Fruit fly (Drosophila melanogaster) whole organism, embryonic: ENCODE data around the gene Rnmt.

Source experiments
- Bgb ChIP-seq: fragments of 200-800 bp; sonication (Bioruptor generic); IDR thresholded peaks from 2 replicates; pipeline ENCODE4 v1.3.6; 2022; ENCODE audit warnings: missing biosample characterization, missing genetic modification characterization; ENCODE audit not compliant: partially characterized antibody
- CG10267 ChIP-seq: fragments of 200-800 bp; sonication (Bioruptor generic); optimal IDR thresholded peaks from 2 replicates; lab custom pipeline; 2018; ENCODE audit warnings: missing biosample characterization, mild to moderate bottlenecking, missing genetic modification characterization, moderate library complexity
- CG11085 ChIP-seq: fragments of 200-800 bp; sonication (Bioruptor generic); IDR thresholded peaks from 2 replicates; pipeline ENCODE4 v1.3.6; 2022; ENCODE audit warnings: missing biosample characterization, missing genetic modification characterization
- CG12104 ChIP-seq: fragments of 200-800 bp; sonication (Bioruptor generic); optimal IDR thresholded peaks from 3 replicates; lab custom pipeline; 2016; ENCODE audit warnings: missing biosample characterization, missing genetic modification characterization
- CG13287 ChIP-seq: fragments of 200-800 bp; sonication (Bioruptor generic); IDR thresholded peaks from 2 replicates; pipeline ENCODE4 v1.3.6; 2022; ENCODE audit warnings: missing biosample characterization, missing genetic modification characterization; ENCODE audit not compliant: partially characterized antibody
- CG14710 ChIP-seq: fragments of 200-800 bp; sonication (Bioruptor generic); optimal IDR thresholded peaks from 3 replicates; lab custom pipeline; 2019; ENCODE audit warnings: missing biosample characterization, mild to moderate bottlenecking, missing genetic modification characterization, moderate library complexity
- CG1529 ChIP-seq: fragments of 200-800 bp; sonication (Bioruptor generic); optimal IDR thresholded peaks from 3 replicates; lab custom pipeline; 2018; ENCODE audit warnings: missing biosample characterization, missing genetic modification characterization
- CG15601 ChIP-seq: fragments of 200-800 bp; sonication (Bioruptor generic); optimal IDR thresholded peaks from 3 replicates; lab custom pipeline; 2019; ENCODE audit warnings: missing biosample characterization, mild to moderate bottlenecking, missing genetic modification characterization, moderate library complexity
- CG16813 ChIP-seq: fragments of 200-800 bp; sonication (Bioruptor generic); IDR thresholded peaks from 3 replicates; pipeline ENCODE4 v1.3.6; 2022; ENCODE audit warnings: missing biosample characterization, missing genetic modification characterization; ENCODE audit not compliant: partially characterized antibody
- CG18599 ChIP-seq: fragments of 200-800 bp; sonication (Bioruptor generic); optimal IDR thresholded peaks from 3 replicates; lab custom pipeline; 2017; ENCODE audit warnings: missing biosample characterization, missing genetic modification characterization, mild to moderate bottlenecking, moderate library complexity, missing genetic modification reagents
- CG18764 ChIP-seq: fragments of 200-800 bp; sonication (Bioruptor generic); optimal IDR thresholded peaks from 3 replicates; lab custom pipeline; 2016; ENCODE audit warnings: missing biosample characterization, missing genetic modification characterization
- CG2712 ChIP-seq: fragments of 200-800 bp; optimal IDR thresholded peaks from 3 replicates; lab custom pipeline; 2019; ENCODE audit warnings: missing biosample characterization, mild to moderate bottlenecking, missing genetic modification characterization, moderate library complexity
- CG42726 ChIP-seq: fragments of 200-800 bp; sonication (Bioruptor generic); IDR thresholded peaks from 2 replicates; pipeline ENCODE4 v1.3.6; 2022; ENCODE audit warnings: missing biosample characterization, missing genetic modification characterization; ENCODE audit not compliant: partially characterized antibody
- CG4424 ChIP-seq: fragments of 200-800 bp; sonication (Bioruptor generic); optimal IDR thresholded peaks from 3 replicates; lab custom pipeline; 2016; ENCODE audit warnings: missing biosample characterization, missing genetic modification characterization
- CG4820 ChIP-seq: fragments of 200-800 bp; sonication (Bioruptor generic); optimal IDR thresholded peaks from 3 replicates; lab custom pipeline; 2016; ENCODE audit warnings: missing biosample characterization, missing genetic modification characterization
- CG4854 ChIP-seq: fragments of 200-800 bp; sonication (Bioruptor generic); optimal IDR thresholded peaks from 2 replicates; lab custom pipeline; 2016; ENCODE audit warnings: missing biosample characterization, missing genetic modification characterization, inconsistent platforms
- CG6175 ChIP-seq: fragments of 200-800 bp; sonication (Bioruptor generic); IDR thresholded peaks from 3 replicates; pipeline ENCODE4 v1.3.6; 2022; ENCODE audit warnings: missing biosample characterization, missing genetic modification characterization
- CG6254 ChIP-seq: fragments of 200-800 bp; sonication (Bioruptor generic); optimal IDR thresholded peaks from 3 replicates; lab custom pipeline; 2017; ENCODE audit warnings: mild to moderate bottlenecking, missing biosample characterization, missing genetic modification reagents, missing genetic modification characterization
- CG7963 ChIP-seq: fragments of 200-800 bp; sonication (Bioruptor generic); IDR thresholded peaks from 3 replicates; pipeline ENCODE4 v1.3.6; 2022; ENCODE audit warnings: missing biosample characterization, missing genetic modification characterization; ENCODE audit not compliant: partially characterized antibody
- CG9727 ChIP-seq: fragments of 200-800 bp; sonication (Bioruptor generic); optimal IDR thresholded peaks from 3 replicates; lab custom pipeline; 2017; ENCODE audit warnings: missing biosample characterization, mild to moderate bottlenecking, missing genetic modification characterization
- D19B ChIP-seq: fragments of 200-800 bp; sonication (Bioruptor generic); optimal IDR thresholded peaks from 2 replicates; lab custom pipeline; 2017; ENCODE audit warnings: missing biosample characterization, mild to moderate bottlenecking, missing genetic modification characterization
- Doc3 ChIP-seq: fragments of 200-800 bp; sonication (Bioruptor generic); IDR thresholded peaks from 3 replicates; pipeline ENCODE4 v1.3.6; 2022; ENCODE audit warnings: missing biosample characterization, missing genetic modification characterization; ENCODE audit not compliant: partially characterized antibody
- E2f2 ChIP-seq: fragments of 200-800 bp; sonication (Bioruptor generic); IDR thresholded peaks from 2 replicates; pipeline ENCODE4 v1.3.6; 2022; ENCODE audit warnings: missing biosample characterization, missing genetic modification characterization
- Elba2 ChIP-seq: fragments of 200-800 bp; sonication (Bioruptor generic); optimal IDR thresholded peaks from 3 replicates; lab custom pipeline; 2016; ENCODE audit warnings: missing biosample characterization, missing genetic modification characterization
- HLH4C ChIP-seq: fragments of 200-800 bp; sonication (Bioruptor generic); IDR thresholded peaks from 3 replicates; pipeline ENCODE4 v1.3.6; 2022; ENCODE audit warnings: missing biosample characterization, missing genetic modification characterization; ENCODE audit not compliant: partially characterized antibody
- Lhr ChIP-seq: fragments of 200-800 bp; sonication (Bioruptor generic); optimal IDR thresholded peaks from 3 replicates; lab custom pipeline; 2017; ENCODE audit warnings: mild to moderate bottlenecking, missing biosample characterization, missing genetic modification reagents, missing genetic modification characterization
- MESR4 ChIP-seq: fragments of 200-800 bp; sonication (Bioruptor generic); optimal IDR thresholded peaks from 2 replicates; lab custom pipeline; 2018; ENCODE audit warnings: missing biosample characterization, mild to moderate bottlenecking, missing genetic modification characterization, moderate library complexity
- Med ChIP-seq: fragments of 200-800 bp; sonication (Bioruptor generic); peaks from one replicate; lab custom pipeline; 2016; ENCODE audit warnings: missing biosample characterization, missing genetic modification characterization, mild to moderate bottlenecking, inconsistent platforms, moderate library complexity
- Optix ChIP-seq: fragments of 200-800 bp; sonication (Bioruptor generic); IDR thresholded peaks from 3 replicates; pipeline ENCODE4 v1.3.6; 2022; ENCODE audit warnings: missing biosample characterization, missing genetic modification characterization
- Ravus ChIP-seq: fragments of 200-800 bp; sonication (Bioruptor generic); IDR thresholded peaks from 2 replicates; pipeline ENCODE4 v1.3.6; 2022; ENCODE audit warnings: missing biosample characterization, missing genetic modification characterization
- Sin3A ChIP-seq: fragments of >200 bp; optimal IDR thresholded peaks from 2 replicates; lab custom pipeline; 2018
- Six4 ChIP-seq: fragments of 200-800 bp; sonication (Bioruptor generic); optimal IDR thresholded peaks from 2 replicates; lab custom pipeline; 2016; ENCODE audit warnings: missing biosample characterization, missing genetic modification characterization
- Xbp1 ChIP-seq: fragments of 200-800 bp; sonication (Bioruptor generic); optimal IDR thresholded peaks from 3 replicates; lab custom pipeline; 2016; ENCODE audit warnings: missing biosample characterization, mild to moderate bottlenecking, missing genetic modification characterization
- aop ChIP-seq: fragments of 200-800 bp; sonication (Bioruptor generic); IDR thresholded peaks from 2 replicates; pipeline ENCODE4 v1.3.6; 2022; ENCODE audit warnings: missing biosample characterization, missing genetic modification characterization
- cg ChIP-seq: fragments of 200-800 bp; sonication (Bioruptor generic); optimal IDR thresholded peaks from 3 replicates; lab custom pipeline; 2019; ENCODE audit warnings: missing biosample characterization, mild to moderate bottlenecking, missing genetic modification characterization, moderate library complexity
- chinmo ChIP-seq: fragments of 200-800 bp; sonication (Bioruptor generic); IDR thresholded peaks from 4 replicates; pipeline ENCODE4 v1.3.6; 2022; ENCODE audit warnings: missing biosample characterization, missing genetic modification characterization; ENCODE audit not compliant: partially characterized antibody
- gsb-n ChIP-seq: fragments of 200-800 bp; sonication (Bioruptor generic); optimal IDR thresholded peaks from 3 replicates; lab custom pipeline; 2018; ENCODE audit warnings: missing biosample characterization, mild to moderate bottlenecking, missing genetic modification characterization
- hb ChIP-seq: fragments of 200-800 bp; sonication (Bioruptor generic); IDR thresholded peaks from 3 replicates; pipeline ENCODE4 v1.3.6; 2022; ENCODE audit warnings: missing biosample characterization, missing genetic modification characterization; ENCODE audit not compliant: partially characterized antibody
- hkb ChIP-seq, 2 experiments: fragments of 200-800 bp in 1 of 2; fragments of >200 bp in 1 of 2; sonication (Bioruptor generic) in 1 of 2; IDR thresholded peaks in 1 of 2; optimal IDR thresholded peaks in 1 of 2; 2 replicates each; pipeline versions ENCODE4 v1.3.6 to Lab custom; 2017 to 2022; ENCODE audit warnings: missing biosample characterization in 1 of 2, missing genetic modification characterization in 1 of 2
- jing ChIP-seq: fragments of 200-800 bp; sonication (Bioruptor generic); optimal IDR thresholded peaks from 2 replicates; lab custom pipeline; 2018; ENCODE audit warnings: missing biosample characterization, mild to moderate bottlenecking, missing genetic modification characterization
- lilli ChIP-seq: fragments of 200-800 bp; sonication (Bioruptor generic); optimal IDR thresholded peaks from 3 replicates; lab custom pipeline; 2016; ENCODE audit warnings: missing biosample characterization, missing genetic modification characterization
- peb ChIP-seq: fragments of 200-800 bp; sonication (Bioruptor generic); IDR thresholded peaks from 2 replicates; pipeline ENCODE4 v1.3.6; 2022; ENCODE audit warnings: missing biosample characterization, missing genetic modification characterization
- pnt ChIP-seq: fragments of 200-800 bp; sonication (Bioruptor generic); optimal IDR thresholded peaks from 3 replicates; lab custom pipeline; 2016; ENCODE audit warnings: missing biosample characterization, missing genetic modification characterization
- pzg ChIP-seq: fragments of 200-800 bp; sonication (Bioruptor generic); optimal IDR thresholded peaks from 3 replicates; lab custom pipeline; 2018; ENCODE audit warnings: missing biosample characterization, mild to moderate bottlenecking, missing genetic modification characterization, moderate library complexity
- tll ChIP-seq, 2 experiments: fragments of 200-800 bp in 1 of 2; fragments of >200 bp in 1 of 2; sonication (Bioruptor generic) in 1 of 2; optimal IDR thresholded peaks; 2 replicates each; lab custom pipeline; 2017 to 2019; ENCODE audit warnings: missing biosample characterization in 2 of 2, missing genetic modification characterization in 2 of 2, mild to moderate bottlenecking in 1 of 2, moderate library complexity in 1 of 2
- unc-4 ChIP-seq: fragments of 200-800 bp; sonication (Bioruptor generic); IDR thresholded peaks from 2 replicates; pipeline ENCODE4 v1.3.6; 2022; ENCODE audit warnings: missing biosample characterization, missing genetic modification characterization; ENCODE audit not compliant: partially characterized antibody
- vnd ChIP-seq: fragments of 200-800 bp; sonication (Bioruptor generic); IDR thresholded peaks from 3 replicates; pipeline ENCODE4 v1.3.6; 2022; ENCODE audit warnings: missing biosample characterization, missing genetic modification characterization; ENCODE audit not compliant: partially characterized antibody

The Rnmt gene

dm6 chr2L:15057225-15058117, 47.7 kb downstream of the Rnmt start, which contains the start of gene ck (continued):
- TF ChIP-seq unc-4 (GFP tag; lab: Robert Waterston, UW) (peak; percentile 54), E2f2 (peak; percentile 96), tll (GFP tag; optimal IDR thresholded peaks at IDR 0.05; lab: Kevin White, UChicago) (no peak), peb (no peak), CG4820 (GFP tag; lab: Kevin White, UChicago) (no peak), Ravus (GFP tag; lab: Robert Waterston, UW) (no peak), CG4424 (GFP tag; lab: Kevin White, UChicago) (no peak), Bgb (peak; percentile 80), jing (GFP tag; lab: Kevin White, UChicago) (no peak), hkb (optimal IDR thresholded peaks at IDR 0.05; lab: Kevin White, UChicago) (no peak), hkb (GFP tag; IDR thresholded peaks at IDR 0.05; lab: Robert Waterston, UW) (no peak), MESR4 (peak; percentile 49), CG14710 (peak; percentile 49), Lhr (peak; percentile 82), aop (GFP tag; lab: Robert Waterston, UW) (no peak), CG6254 (GFP tag; lab: Kevin White, UChicago) (no peak), CG13287 (GFP tag; lab: Robert Waterston, UW) (peak; percentile 74), CG1529 (GFP tag; lab: Kevin White, UChicago) (no peak), CG7963 (GFP tag; lab: Robert Waterston, UW) (peak; percentile 78), Elba2 (GFP tag; lab: Kevin White, UChicago) (peak; percentile 89), CG10267 (tag; lab: Kevin White, UChicago) (peak; percentile 36), CG15601 (tag; lab: Kevin White, UChicago) (peak; percentile 1), D19B (no peak), CG9727 (GFP tag; lab: Kevin White, UChicago) (no peak), hb (GFP tag; lab: Robert Waterston, UW) (peak; percentile 78), CG12104 (GFP tag; lab: Kevin White, UChicago) (no peak), pzg (GFP tag; lab: Kevin White, UChicago) (peak; percentile 93), CG42726 (GFP tag; lab: Robert Waterston, UW) (0 out of 2 replicates have a peak, but pooled peaks have one; percentile 51), Six4 (GFP tag; lab: Kevin White, UChicago) (no peak), CG2712 (tag; lab: Kevin White, UChicago) (peak; percentile 18), Doc3 (GFP tag; lab: Robert Waterston, UW) (no peak), CG4854 (GFP tag; lab: Kevin White, UChicago) (no peak), chinmo (GFP tag; lab: Robert Waterston, UW) (0 out of 4 replicates have a peak, but pooled peaks have one; percentile 14), pnt (GFP tag; lab: Kevin White, UChicago) (no peak), vnd (GFP tag; lab: Robert Waterston, UW) (peak; percentile 54; the same call in 2 of the 3 replicates), CG6175 (GFP tag; lab: Robert Waterston, UW) (no peak), HLH4C (GFP tag; lab: Robert Waterston, UW) (peak; percentile 83), Optix (GFP tag; lab: Robert Waterston, UW) (no peak), CG16813 (GFP tag; lab: Robert Waterston, UW) (peak; percentile 74), Med (GFP tag; lab: Kevin White, UChicago) (peak; percentile 66), gsb-n (tag; lab: Kevin White, UChicago) (peak; percentile 29), CG18764 (GFP tag; lab: Kevin White, UChicago) (no peak), Xbp1 (GFP tag; lab: Kevin White, UChicago) (no peak), cg (GFP tag; lab: Kevin White, UChicago) (peak; percentile 46), CG11085 (no peak), CG18599 (GFP tag; lab: Kevin White, UChicago) (no peak), lilli (GFP tag; lab: Kevin White, UChicago) (no peak), Sin3A (lab: Kevin White, UChicago) (peak; percentile 64)
